Fruit fly (Drosophila melanogaster) whole organism, embryonic: Measurements from ENCODE around the gene Kdm5.

Experiments used
- Aef1 ChIP-seq: fragments of 200-800 bp; sonication (Bioruptor generic); IDR thresholded peaks from 3 replicates; pipeline ENCODE4 v1.3.6; 2022; ENCODE audit warnings: missing biosample characterization, missing genetic modification characterization
- CG10147 ChIP-seq: fragments of 200-800 bp; sonication (Bioruptor generic); optimal IDR thresholded peaks from 2 replicates; lab custom pipeline; 2019; ENCODE audit warnings: missing biosample characterization, mild to moderate bottlenecking, missing genetic modification characterization, moderate library complexity
- CG10543 ChIP-seq: fragments of 200-800 bp; sonication (Bioruptor generic); optimal IDR thresholded peaks from 3 replicates; lab custom pipeline; 2017; ENCODE audit warnings: missing biosample characterization, mild to moderate bottlenecking, missing genetic modification characterization, moderate library complexity
- CG13424 ChIP-seq: fragments of 200-800 bp; sonication (Bioruptor generic); optimal IDR thresholded peaks from 2 replicates; lab custom pipeline; 2019; ENCODE audit warnings: missing biosample characterization, mild to moderate bottlenecking, missing genetic modification characterization, moderate library complexity
- CG17612 ChIP-seq: fragments of 200-800 bp; sonication (Bioruptor generic); IDR thresholded peaks from 2 replicates; pipeline ENCODE4 v1.3.6; 2022; ENCODE audit warnings: missing biosample characterization, missing genetic modification characterization
- CG1792 ChIP-seq: fragments of 200-800 bp; sonication (Bioruptor generic); optimal IDR thresholded peaks from 2 replicates; lab custom pipeline; 2016; ENCODE audit warnings: missing biosample characterization, missing genetic modification characterization
- CG1832 ChIP-seq: fragments of 200-800 bp; sonication (Bioruptor generic); optimal IDR thresholded peaks from 2 replicates; lab custom pipeline; 2017; ENCODE audit warnings: missing biosample characterization, mild to moderate bottlenecking, missing genetic modification characterization, inconsistent platforms
- CG2116 ChIP-seq: fragments of 200-800 bp; sonication (Bioruptor generic); optimal IDR thresholded peaks from 3 replicates; lab custom pipeline; 2018; ENCODE audit warnings: missing biosample characterization, mild to moderate bottlenecking, missing genetic modification characterization
- CG2712 ChIP-seq: fragments of 200-800 bp; optimal IDR thresholded peaks from 3 replicates; lab custom pipeline; 2019; ENCODE audit warnings: missing biosample characterization, mild to moderate bottlenecking, missing genetic modification characterization, moderate library complexity
- CG2875 ChIP-seq: fragments of 200-800 bp; sonication (Bioruptor generic); optimal IDR thresholded peaks from 2 replicates; lab custom pipeline; 2017; ENCODE audit warnings: missing biosample characterization, mild to moderate bottlenecking, missing genetic modification characterization, missing genetic modification reagents
- CG32772 ChIP-seq: fragments of 200-800 bp; sonication (Bioruptor generic); IDR thresholded peaks from 2 replicates; pipeline ENCODE4 v1.3.6; 2022; ENCODE audit warnings: missing biosample characterization, missing genetic modification characterization
- CG3281 ChIP-seq: fragments of 200-800 bp; sonication (Bioruptor generic); optimal IDR thresholded peaks from 3 replicates; lab custom pipeline; 2017; ENCODE audit warnings: missing biosample characterization, mild to moderate bottlenecking, missing genetic modification characterization
- CG3407 ChIP-seq: fragments of 200-800 bp; sonication (Bioruptor generic); optimal IDR thresholded peaks from 2 replicates; lab custom pipeline; 2018; ENCODE audit warnings: missing biosample characterization, mild to moderate bottlenecking, missing genetic modification characterization
- CG4328 ChIP-seq: fragments of 200-800 bp; sonication (Bioruptor generic); optimal IDR thresholded peaks from 3 replicates; lab custom pipeline; 2017; ENCODE audit warnings: missing biosample characterization, missing genetic modification reagents, missing genetic modification characterization
- CG6683 ChIP-seq: fragments of 200-800 bp; sonication (Bioruptor generic); optimal IDR thresholded peaks from 2 replicates; lab custom pipeline; 2017; ENCODE audit warnings: missing biosample characterization, mild to moderate bottlenecking, missing genetic modification characterization, missing genetic modification reagents
- CG7928 ChIP-seq: fragments of 200-800 bp; sonication (Bioruptor generic); optimal IDR thresholded peaks from 2 replicates; lab custom pipeline; 2017; ENCODE audit warnings: missing biosample characterization, mild to moderate bottlenecking, missing genetic modification characterization
- CG8924 ChIP-seq: fragments of 200-800 bp; optimal IDR thresholded peaks from 3 replicates; lab custom pipeline; 2019; ENCODE audit warnings: missing biosample characterization, mild to moderate bottlenecking, missing genetic modification characterization, moderate library complexity
- CoRest ChIP-seq: fragments of 200-800 bp; sonication (Bioruptor generic); optimal IDR thresholded peaks from 3 replicates; lab custom pipeline; 2018; ENCODE audit warnings: missing biosample characterization, mild to moderate bottlenecking, missing genetic modification characterization, moderate library complexity
- Deaf1 ChIP-seq: fragments of 200-800 bp; optimal IDR thresholded peaks from 3 replicates; lab custom pipeline; 2019; ENCODE audit warnings: missing biosample characterization, mild to moderate bottlenecking, missing genetic modification characterization, moderate library complexity
- HmgZ ChIP-seq: fragments of 200-800 bp; sonication (Bioruptor generic); optimal IDR thresholded peaks from 2 replicates; lab custom pipeline; 2018; ENCODE audit warnings: missing biosample characterization, mild to moderate bottlenecking, missing genetic modification characterization
- Lhr ChIP-seq: fragments of 200-800 bp; sonication (Bioruptor generic); optimal IDR thresholded peaks from 3 replicates; lab custom pipeline; 2017; ENCODE audit warnings: mild to moderate bottlenecking, missing biosample characterization, missing genetic modification reagents, missing genetic modification characterization
- Mad ChIP-seq: fragments of 200-800 bp; sonication (Bioruptor generic); optimal IDR thresholded peaks from 2 replicates; lab custom pipeline; 2016; ENCODE audit warnings: missing biosample characterization, missing genetic modification characterization
- Med ChIP-seq: fragments of 200-800 bp; sonication (Bioruptor generic); peaks from one replicate; lab custom pipeline; 2016; ENCODE audit warnings: missing biosample characterization, missing genetic modification characterization, mild to moderate bottlenecking, inconsistent platforms, moderate library complexity
- NC2β ChIP-seq: fragments of 200-800 bp; sonication (Bioruptor generic); optimal IDR thresholded peaks from 2 replicates; lab custom pipeline; 2016; ENCODE audit warnings: missing biosample characterization, missing genetic modification characterization
- Nf-YA ChIP-seq: fragments of 200-800 bp; sonication (Bioruptor generic); IDR thresholded peaks from 2 replicates; pipeline ENCODE4 v1.3.6; 2022; ENCODE audit warnings: missing biosample characterization, missing genetic modification characterization
- Oli ChIP-seq: fragments of 200-800 bp; sonication (Bioruptor generic); optimal IDR thresholded peaks from 2 replicates; lab custom pipeline; 2018; ENCODE audit warnings: missing biosample characterization, mild to moderate bottlenecking, missing genetic modification characterization, moderate library complexity
- Sox102F ChIP-seq: fragments of 200-800 bp; sonication (Bioruptor generic); optimal IDR thresholded peaks from 2 replicates; lab custom pipeline; 2018; ENCODE audit warnings: missing biosample characterization, mild to moderate bottlenecking, missing genetic modification characterization, moderate library complexity
- Taf1 ChIP-seq: fragments of 200-800 bp; sonication (Bioruptor generic); IDR thresholded peaks from 2 replicates; pipeline ENCODE4 v1.3.6; 2022; ENCODE audit warnings: missing biosample characterization, missing genetic modification characterization
- Trl ChIP-seq, 3 experiments: fragments of >200 bp in 2 of 3; fragments of 200-800 bp in 1 of 3; sonication (Bioruptor generic) in 1 of 3; optimal IDR thresholded peaks; 2 replicates in 1 of 3; 3 replicates in 2 of 3; lab custom pipeline; 2016 to 2017; ENCODE audit warnings: missing biosample characterization in 1 of 3, missing genetic modification characterization in 1 of 3
- abd-A ChIP-seq: fragments of 200-800 bp; sonication (Bioruptor generic); optimal IDR thresholded peaks from 3 replicates; lab custom pipeline; 2019; ENCODE audit warnings: missing biosample characterization, mild to moderate bottlenecking, missing genetic modification characterization, moderate library complexity
- dm ChIP-seq: fragments of 200-800 bp; sonication (Bioruptor generic); optimal IDR thresholded peaks from 3 replicates; lab custom pipeline; 2016; ENCODE audit warnings: missing biosample characterization, missing genetic modification characterization
- eve ChIP-seq, 2 experiments: fragments of >200 bp; optimal IDR thresholded peaks; 2 replicates each; lab custom pipeline; 2017; ENCODE audit warnings: missing biosample characterization in 2 of 2, missing genetic modification characterization in 2 of 2
- ewg ChIP-seq: fragments of 200-800 bp; sonication (Bioruptor generic); optimal IDR thresholded peaks from 3 replicates; lab custom pipeline; 2017; ENCODE audit warnings: mild to moderate bottlenecking, missing biosample characterization, missing genetic modification reagents, missing genetic modification characterization
- gcm2 ChIP-seq: fragments of 200-800 bp; sonication (Bioruptor generic); optimal IDR thresholded peaks from 2 replicates; lab custom pipeline; 2016; ENCODE audit warnings: missing biosample characterization, missing genetic modification characterization
- gem ChIP-seq: fragments of 200-800 bp; sonication (Bioruptor generic); optimal IDR thresholded peaks from 2 replicates; lab custom pipeline; 2019; ENCODE audit warnings: missing biosample characterization, mild to moderate bottlenecking, missing genetic modification characterization, moderate library complexity
- gsb-n ChIP-seq: fragments of 200-800 bp; sonication (Bioruptor generic); optimal IDR thresholded peaks from 3 replicates; lab custom pipeline; 2018; ENCODE audit warnings: missing biosample characterization, mild to moderate bottlenecking, missing genetic modification characterization
- jing ChIP-seq: fragments of 200-800 bp; sonication (Bioruptor generic); optimal IDR thresholded peaks from 2 replicates; lab custom pipeline; 2018; ENCODE audit warnings: missing biosample characterization, mild to moderate bottlenecking, missing genetic modification characterization
- lbe ChIP-seq: fragments of 200-800 bp; sonication (Bioruptor generic); optimal IDR thresholded peaks from 2 replicates; lab custom pipeline; 2016; ENCODE audit warnings: missing biosample characterization, mild to moderate bottlenecking, missing genetic modification characterization
- nau ChIP-seq: fragments of 200-800 bp; sonication (Bioruptor generic); optimal IDR thresholded peaks from 3 replicates; lab custom pipeline; 2017; ENCODE audit warnings: missing biosample characterization, mild to moderate bottlenecking, missing genetic modification characterization, missing genetic modification reagents
- onecut ChIP-seq: fragments of 200-800 bp; sonication (Bioruptor generic); IDR thresholded peaks from 2 replicates; pipeline ENCODE4 v1.3.6; 2022; ENCODE audit warnings: missing biosample characterization, missing genetic modification characterization
- pros ChIP-seq: fragments of 200-800 bp; sonication (Bioruptor generic); optimal IDR thresholded peaks from 3 replicates; lab custom pipeline; 2019; ENCODE audit warnings: missing biosample characterization, mild to moderate bottlenecking, missing genetic modification characterization, moderate library complexity
- pzg ChIP-seq: fragments of 200-800 bp; sonication (Bioruptor generic); optimal IDR thresholded peaks from 3 replicates; lab custom pipeline; 2018; ENCODE audit warnings: missing biosample characterization, mild to moderate bottlenecking, missing genetic modification characterization, moderate library complexity
- tgo ChIP-seq: fragments of 200-800 bp; sonication (Bioruptor generic); IDR thresholded peaks from 3 replicates; pipeline ENCODE4 v1.3.6; 2022; ENCODE audit warnings: missing biosample characterization, missing genetic modification characterization
- toy ChIP-seq: fragments of 200-800 bp; sonication (Bioruptor generic); IDR thresholded peaks from 2 replicates; pipeline ENCODE4 v1.3.6; 2022; ENCODE audit warnings: missing biosample characterization, missing genetic modification characterization
- zen2 ChIP-seq: fragments of 200-800 bp; sonication (Bioruptor generic); IDR thresholded peaks from 3 replicates; pipeline ENCODE4 v1.3.6; 2022; ENCODE audit warnings: missing biosample characterization, missing genetic modification characterization; ENCODE audit not compliant: partially characterized antibody

Kdm5 gene

dm6 chr2L:5978333-5979054 lies 20.8 kb downstream of the Kdm5 start (continued):
- TF ChIP-seq dm (GFP tag; lab: Kevin White, UChicago), result no peak
- no peak for TF ChIP-seq CG3407 (GFP tag; lab: Kevin White, UChicago)
- TF ChIP-seq gem (tag; lab: Kevin White, UChicago), result no peak
- no peak for TF ChIP-seq tgo
- no peak for TF ChIP-seq CG2116 (GFP tag; lab: Kevin White, UChicago)
- no peak for TF ChIP-seq jing
- no peak for TF ChIP-seq Lhr (GFP tag; lab: Kevin White, UChicago)
- no peak for TF ChIP-seq Mad (GFP tag; lab: Kevin White, UChicago)
- TF ChIP-seq Oli (tag; lab: Kevin White, UChicago), result no peak
- no peak for TF ChIP-seq CG1792 (GFP tag; lab: Kevin White, UChicago)
- TF ChIP-seq Sox102F (GFP tag; lab: Kevin White, UChicago), result no peak
- TF ChIP-seq Med (GFP tag; lab: Kevin White, UChicago), result peak; percentile 62
- TF ChIP-seq CG32772 (GFP tag; lab: Robert Waterston, UW), result no peak
- no peak for TF ChIP-seq CG13424
- TF ChIP-seq toy (GFP tag; lab: Robert Waterston, UW), result no peak
- TF ChIP-seq, all 482 proteins: peak for 29

- TF ChIP-seq Trl (optimal IDR thresholded peaks at IDR 0.05; lab: Kevin White, UChicago) (peak; percentile 27 to 80), Trl (GFP tag; optimal IDR thresholded peaks at IDR 0.05; lab: Kevin White, UChicago) (no peak), gcm2 (no peak)
Observed at dm6 chr2L:5977729-5978078, 21.6 kb downstream of the Kdm5 start.

DNA sequence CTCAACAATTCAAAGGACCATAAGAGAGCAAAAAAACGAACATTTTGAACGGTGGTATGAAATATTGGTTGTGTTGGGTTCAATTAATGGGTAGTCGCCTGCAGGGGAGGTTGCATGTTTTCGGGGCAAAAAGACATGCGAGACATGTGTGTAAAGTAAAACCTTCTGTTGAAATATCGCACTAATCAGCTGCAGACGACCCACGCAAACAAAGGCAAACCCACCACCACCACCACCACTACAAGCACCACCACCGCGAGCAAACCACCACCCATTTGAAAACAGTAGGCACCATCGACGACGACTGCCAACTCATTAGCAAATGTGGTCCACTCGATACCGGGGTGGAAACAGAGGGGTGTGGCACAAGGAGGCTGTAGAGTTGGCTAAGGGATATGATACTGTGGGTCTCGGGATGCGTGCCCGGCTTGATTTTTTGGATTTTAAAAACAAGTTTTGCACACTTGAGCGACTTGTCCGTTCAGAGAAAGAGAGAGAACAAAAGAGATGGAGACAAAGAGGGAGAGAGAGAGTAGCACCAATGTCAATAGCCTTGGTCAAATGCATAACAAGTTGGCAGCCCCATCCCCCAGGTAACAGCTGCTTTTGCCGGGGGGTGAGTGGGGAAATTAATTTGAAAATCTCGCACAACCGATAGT lies 22.1 kb downstream of the Kdm5 start:
- TF ChIP-seq CG2712 (tag; lab: Kevin White, UChicago) (peak; percentile 10), CG1832 (GFP tag; lab: Kevin White, UChicago) (peak; percentile 46), lbe (GFP tag; lab: Kevin White, UChicago) (peak; percentile 19), HmgZ (tag; lab: Kevin White, UChicago) (peak; percentile 22), NC2β (GFP tag; lab: Kevin White, UChicago) (peak; percentile 1), ewg (GFP tag; lab: Kevin White, UChicago) (peak; percentile 37), CG8924 (tag; lab: Kevin White, UChicago) (peak; percentile 35), CG10147 (GFP tag; lab: Kevin White, UChicago) (peak; percentile 33), onecut (0 out of 2 replicates have a peak, but pooled peaks have one; percentile 3), CG7928 (GFP tag; lab: Kevin White, UChicago) (no peak), Taf1 (no peak), pzg (GFP tag; lab: Kevin White, UChicago) (peak; percentile 15), Aef1 (GFP tag; lab: Robert Waterston, UW) (no peak), CG3281 (peak; percentile 20), nau (GFP tag; lab: Kevin White, UChicago) (peak; percentile 20), abd-A (tag; lab: Kevin White, UChicago) (peak; percentile 88), eve (GFP tag; optimal IDR thresholded peaks at IDR 0.05; lab: Kevin White, UChicago) (no peak), gsb-n (tag; lab: Kevin White, UChicago) (no peak), CG2875 (GFP tag; lab: Kevin White, UChicago) (no peak), Deaf1 (tag; lab: Kevin White, UChicago) (peak; percentile 64), CG10543 (peak; percentile 51), Nf-YA (GFP tag; lab: Robert Waterston, UW) (no peak), CG6683 (peak; percentile 35), zen2 (GFP tag; lab: Robert Waterston, UW) (no peak), CG4328 (GFP tag; lab: Kevin White, UChicago) (peak; percentile 0), CoRest (tag; lab: Kevin White, UChicago) (no peak), Med (GFP tag; lab: Kevin White, UChicago) (peak; percentile 86), pros (peak; percentile 97), CG17612 (GFP tag; lab: Robert Waterston, UW) (no peak)
